Fruit fly (Drosophila melanogaster): ENCODE measurements around the gene Son.

- TF ChIP-seq CG8478 (optimal IDR thresholded peaks at IDR 0.05) (no peak), CTCF (optimal IDR thresholded peaks at IDR 0.05) (no peak)
Observed at dm6 chr3R:9561121-9561520, 16.7 kb upstream of the Son start.

Data from S2 (cell line).